Fruit fly (Drosophila melanogaster) whole organism, embryonic: ENCODE measurements around the gene CG6733.
A peak's percentile ranks its signal among the peaks of the same experiment; 100 is the strongest.

Source experiments
- Ada2b ChIP-seq: fragments of 200-800 bp; sonication (Bioruptor generic); IDR thresholded peaks from 2 replicates; pipeline ENCODE4 v1.3.6; 2022; ENCODE audit warnings: missing biosample characterization, missing genetic modification characterization
- Asciz ChIP-seq: fragments of 200-800 bp; sonication (Bioruptor generic); optimal IDR thresholded peaks from 2 replicates; lab custom pipeline; 2017; ENCODE audit warnings: missing biosample characterization, mild to moderate bottlenecking, missing genetic modification characterization, missing genetic modification reagents
- Bdp1 ChIP-seq: fragments of 200-800 bp; sonication (Bioruptor generic); optimal IDR thresholded peaks from 3 replicates; lab custom pipeline; 2016; ENCODE audit warnings: missing biosample characterization, missing genetic modification characterization
- CG10209 ChIP-seq: fragments of 200-800 bp; sonication (Bioruptor generic); optimal IDR thresholded peaks from 3 replicates; lab custom pipeline; 2017; ENCODE audit warnings: missing biosample characterization, mild to moderate bottlenecking, missing genetic modification characterization, missing genetic modification reagents
- CG12071 ChIP-seq: fragments of 200-800 bp; sonication (Bioruptor generic); optimal IDR thresholded peaks from 3 replicates; lab custom pipeline; 2018; ENCODE audit warnings: missing biosample characterization, mild to moderate bottlenecking, missing genetic modification characterization
- CG12104 ChIP-seq: fragments of 200-800 bp; sonication (Bioruptor generic); optimal IDR thresholded peaks from 3 replicates; lab custom pipeline; 2016; ENCODE audit warnings: missing biosample characterization, missing genetic modification characterization
- CG12659 ChIP-seq: fragments of 200-800 bp; sonication (Bioruptor generic); optimal IDR thresholded peaks from 3 replicates; lab custom pipeline; 2017; ENCODE audit warnings: mild to moderate bottlenecking, missing biosample characterization, missing genetic modification reagents, missing genetic modification characterization
- CG15269 ChIP-seq: fragments of 200-800 bp; sonication (Bioruptor generic); optimal IDR thresholded peaks from 2 replicates; lab custom pipeline; 2018; ENCODE audit warnings: missing biosample characterization, mild to moderate bottlenecking, missing genetic modification characterization, moderate library complexity
- CG17328 ChIP-seq: fragments of 200-800 bp; sonication (Bioruptor generic); IDR thresholded peaks from 2 replicates; pipeline ENCODE4 v1.3.6; 2022; ENCODE audit warnings: missing biosample characterization, missing genetic modification characterization
- CG31441 ChIP-seq: fragments of 200-800 bp; sonication (Bioruptor generic); IDR thresholded peaks from 2 replicates; pipeline ENCODE4 v1.3.6; 2022; ENCODE audit warnings: missing biosample characterization, missing genetic modification characterization
- CG32767 ChIP-seq: fragments of 200-800 bp; sonication (Bioruptor generic); IDR thresholded peaks from 2 replicates; pipeline ENCODE4 v1.3.6; 2022; ENCODE audit warnings: missing biosample characterization, missing genetic modification characterization
- CG34224 ChIP-seq: fragments of 200-800 bp; sonication (Bioruptor generic); IDR thresholded peaks from 3 replicates; pipeline ENCODE4 v1.3.6; 2022; ENCODE audit warnings: missing biosample characterization, missing genetic modification characterization; ENCODE audit not compliant: partially characterized antibody
- CG4617 ChIP-seq: fragments of 200-800 bp; sonication (Bioruptor generic); optimal IDR thresholded peaks from 3 replicates; lab custom pipeline; 2016; ENCODE audit warnings: missing biosample characterization, missing genetic modification characterization, borderline replicate concordance
- CG6272 ChIP-seq: fragments of 200-800 bp; sonication (Bioruptor generic); IDR thresholded peaks from 2 replicates; pipeline ENCODE4 v1.3.6; 2022; ENCODE audit warnings: missing biosample characterization, missing genetic modification characterization
- CG6683 ChIP-seq: fragments of 200-800 bp; sonication (Bioruptor generic); optimal IDR thresholded peaks from 2 replicates; lab custom pipeline; 2017; ENCODE audit warnings: missing biosample characterization, mild to moderate bottlenecking, missing genetic modification characterization, missing genetic modification reagents
- CG6689 ChIP-seq: fragments of 200-800 bp; sonication (Bioruptor generic); IDR thresholded peaks from 2 replicates; pipeline ENCODE4 v1.3.6; 2022; ENCODE audit warnings: missing biosample characterization, missing genetic modification characterization
- CG8388 ChIP-seq: fragments of 200-800 bp; sonication (Bioruptor generic); optimal IDR thresholded peaks from 2 replicates; lab custom pipeline; 2019; ENCODE audit warnings: missing biosample characterization, mild to moderate bottlenecking, missing genetic modification characterization, moderate library complexity
- CG8924 ChIP-seq: fragments of 200-800 bp; optimal IDR thresholded peaks from 3 replicates; lab custom pipeline; 2019; ENCODE audit warnings: missing biosample characterization, mild to moderate bottlenecking, missing genetic modification characterization, moderate library complexity
- CG9437 ChIP-seq: fragments of 200-800 bp; sonication (Bioruptor generic); optimal IDR thresholded peaks from 2 replicates; lab custom pipeline; 2018; ENCODE audit warnings: missing biosample characterization, mild to moderate bottlenecking, missing genetic modification characterization
- Dek ChIP-seq: fragments of 200-800 bp; sonication (Bioruptor generic); optimal IDR thresholded peaks from 3 replicates; lab custom pipeline; 2019; ENCODE audit warnings: missing biosample characterization, mild to moderate bottlenecking, missing genetic modification characterization, moderate library complexity
- E2f2 ChIP-seq: fragments of 200-800 bp; sonication (Bioruptor generic); IDR thresholded peaks from 2 replicates; pipeline ENCODE4 v1.3.6; 2022; ENCODE audit warnings: missing biosample characterization, missing genetic modification characterization
- Fer3 ChIP-seq: fragments of 200-800 bp; sonication (Bioruptor generic); optimal IDR thresholded peaks from 2 replicates; lab custom pipeline; 2018; ENCODE audit warnings: missing biosample characterization, mild to moderate bottlenecking, missing genetic modification characterization, moderate library complexity
- HLHmδ ChIP-seq: fragments of 200-800 bp; sonication (Bioruptor generic); optimal IDR thresholded peaks from 2 replicates; lab custom pipeline; 2018; ENCODE audit warnings: missing biosample characterization, mild to moderate bottlenecking, missing genetic modification characterization, moderate library complexity
- HmgZ ChIP-seq: fragments of 200-800 bp; sonication (Bioruptor generic); optimal IDR thresholded peaks from 2 replicates; lab custom pipeline; 2018; ENCODE audit warnings: missing biosample characterization, mild to moderate bottlenecking, missing genetic modification characterization
- MBD-R2 ChIP-seq: fragments of 200-800 bp; sonication (Bioruptor generic); IDR thresholded peaks from 2 replicates; pipeline ENCODE4 v1.3.6; 2022; ENCODE audit warnings: missing biosample characterization, missing genetic modification characterization
- MESR4 ChIP-seq: fragments of 200-800 bp; sonication (Bioruptor generic); optimal IDR thresholded peaks from 2 replicates; lab custom pipeline; 2018; ENCODE audit warnings: missing biosample characterization, mild to moderate bottlenecking, missing genetic modification characterization, moderate library complexity
- Max ChIP-seq: fragments of 200-800 bp; sonication (Bioruptor generic); optimal IDR thresholded peaks from 2 replicates; lab custom pipeline; 2016; ENCODE audit warnings: missing biosample characterization, mild to moderate bottlenecking, missing genetic modification characterization
- Med ChIP-seq: fragments of 200-800 bp; sonication (Bioruptor generic); peaks from one replicate; lab custom pipeline; 2016; ENCODE audit warnings: missing biosample characterization, missing genetic modification characterization, mild to moderate bottlenecking, inconsistent platforms, moderate library complexity
- Pdp1 ChIP-seq, 2 experiments: fragments of 200-800 bp; sonication (Bioruptor generic); optimal IDR thresholded peaks; 3 replicates each; lab custom pipeline; 2016; ENCODE audit warnings: missing biosample characterization in 2 of 2, missing genetic modification characterization in 2 of 2, mild to moderate bottlenecking in 1 of 2, moderate library complexity in 1 of 2
- Rx ChIP-seq: fragments of 200-800 bp; sonication (Bioruptor generic); IDR thresholded peaks from 2 replicates; pipeline ENCODE4 v1.3.6; 2022; ENCODE audit warnings: missing biosample characterization, missing genetic modification characterization
- Side ChIP-seq: fragments of 200-800 bp; sonication (Bioruptor generic); optimal IDR thresholded peaks from 2 replicates; lab custom pipeline; 2016; ENCODE audit warnings: missing biosample characterization, missing genetic modification characterization
- az2 ChIP-seq: fragments of 200-800 bp; sonication (Bioruptor generic); optimal IDR thresholded peaks from 3 replicates; lab custom pipeline; 2016; ENCODE audit warnings: missing biosample characterization, missing genetic modification characterization
- cato ChIP-seq: fragments of 200-800 bp; sonication (Bioruptor generic); optimal IDR thresholded peaks from 2 replicates; lab custom pipeline; 2016; ENCODE audit warnings: missing biosample characterization, missing genetic modification characterization, borderline replicate concordance
- croc ChIP-seq: fragments of 200-800 bp; sonication (Bioruptor generic); conservative IDR thresholded peaks from 3 replicates; pipeline ENCODE4 v1.3.6; 2022; ENCODE audit warnings: missing biosample characterization, missing genetic modification characterization
- dm ChIP-seq: fragments of 200-800 bp; sonication (Bioruptor generic); optimal IDR thresholded peaks from 3 replicates; lab custom pipeline; 2016; ENCODE audit warnings: missing biosample characterization, missing genetic modification characterization
- dpn ChIP-seq, 2 experiments: fragments of 200-800 bp; sonication (Bioruptor generic); optimal IDR thresholded peaks; 3 replicates each; lab custom pipeline; 2016; ENCODE audit warnings: missing biosample characterization in 2 of 2, missing genetic modification characterization in 2 of 2
- gem ChIP-seq: fragments of 200-800 bp; sonication (Bioruptor generic); optimal IDR thresholded peaks from 2 replicates; lab custom pipeline; 2019; ENCODE audit warnings: missing biosample characterization, mild to moderate bottlenecking, missing genetic modification characterization, moderate library complexity
- hbn ChIP-seq: fragments of 200-800 bp; sonication (Bioruptor generic); IDR thresholded peaks from 2 replicates; pipeline ENCODE4 v1.3.6; 2022; ENCODE audit warnings: missing biosample characterization, missing genetic modification characterization; ENCODE audit not compliant: partially characterized antibody
- jumu ChIP-seq: fragments of 200-800 bp; sonication (Bioruptor generic); optimal IDR thresholded peaks from 3 replicates; lab custom pipeline; 2016; ENCODE audit warnings: missing biosample characterization, missing genetic modification characterization
- nerfin-1 ChIP-seq: fragments of 200-800 bp; sonication (Bioruptor generic); optimal IDR thresholded peaks from 3 replicates; lab custom pipeline; 2019; ENCODE audit warnings: missing biosample characterization, mild to moderate bottlenecking, missing genetic modification characterization, moderate library complexity
- nmo ChIP-seq: fragments of 200-800 bp; sonication (Bioruptor generic); optimal IDR thresholded peaks from 2 replicates; lab custom pipeline; 2018; ENCODE audit warnings: missing biosample characterization, mild to moderate bottlenecking, missing genetic modification characterization, moderate library complexity
- odd ChIP-seq: fragments of 200-800 bp; sonication (Bioruptor generic); optimal IDR thresholded peaks from 2 replicates; lab custom pipeline; 2017; ENCODE audit warnings: missing biosample characterization, mild to moderate bottlenecking, missing genetic modification characterization
- pzg ChIP-seq: fragments of 200-800 bp; sonication (Bioruptor generic); optimal IDR thresholded peaks from 3 replicates; lab custom pipeline; 2018; ENCODE audit warnings: missing biosample characterization, mild to moderate bottlenecking, missing genetic modification characterization, moderate library complexity
- row ChIP-seq: fragments of 200-800 bp; sonication (Bioruptor generic); IDR thresholded peaks from 3 replicates; pipeline ENCODE4 v1.3.6; 2022; ENCODE audit warnings: missing biosample characterization, missing genetic modification characterization
- sima ChIP-seq: fragments of 200-800 bp; sonication (Bioruptor generic); optimal IDR thresholded peaks from 2 replicates; lab custom pipeline; 2016; ENCODE audit warnings: missing biosample characterization, missing genetic modification characterization
- slou ChIP-seq: fragments of 200-800 bp; sonication (Bioruptor generic); optimal IDR thresholded peaks from 3 replicates; lab custom pipeline; 2016; ENCODE audit warnings: missing biosample characterization, missing genetic modification characterization
- tin ChIP-seq: fragments of 200-800 bp; sonication (Bioruptor generic); optimal IDR thresholded peaks from 3 replicates; lab custom pipeline; 2016; ENCODE audit warnings: missing biosample characterization, missing genetic modification characterization
- toy ChIP-seq: fragments of 200-800 bp; sonication (Bioruptor generic); IDR thresholded peaks from 2 replicates; pipeline ENCODE4 v1.3.6; 2022; ENCODE audit warnings: missing biosample characterization, missing genetic modification characterization
- zfh1 ChIP-seq: fragments of 200-800 bp; sonication (Bioruptor generic); IDR thresholded peaks from 3 replicates; pipeline ENCODE4 v1.3.6; 2022; ENCODE audit warnings: missing biosample characterization, missing genetic modification characterization

Gene CG6733

dm6 chr3R:23126241-23127022 is 28.9 kb downstream of the CG6733 start, which contains the start of gene CG31365:
Gene CG31365 (minus strand): TSS chr3R:23126422.
- TF ChIP-seq dpn (GFP tag; optimal IDR thresholded peaks at IDR 0.05; lab: Kevin White, UChicago) (no peak), Pdp1 (GFP tag; optimal IDR thresholded peaks at IDR 0.05; lab: Kevin White, UChicago) (peak in 1 of 2 experiments; percentile 11), tin (GFP tag; lab: Kevin White, UChicago) (no peak), CG6272 (no peak), CG12071 (GFP tag; lab: Kevin White, UChicago) (no peak), CG9437 (GFP tag; lab: Kevin White, UChicago) (peak; percentile 68), Dek (tag; lab: Kevin White, UChicago) (no peak), Ada2b (GFP tag; lab: Robert Waterston, UW) (no peak), CG12104 (GFP tag; lab: Kevin White, UChicago) (no peak), MESR4 (GFP tag; lab: Kevin White, UChicago) (peak; percentile 90), CG10209 (GFP tag; lab: Kevin White, UChicago) (no peak), row (GFP tag; lab: Robert Waterston, UW) (peak; percentile 44; the same call in 2 of the 3 replicates), CG34224 (peak; percentile 41; the same call in 1 of the 3 replicates), CG6689 (GFP tag; lab: Robert Waterston, UW) (no peak), Rx (GFP tag; lab: Robert Waterston, UW) (no peak), E2f2 (GFP tag; lab: Robert Waterston, UW) (peak; percentile 46), CG4617 (GFP tag; lab: Kevin White, UChicago) (peak; percentile 75), slou (GFP tag; lab: Kevin White, UChicago) (no peak), sima (no peak), MBD-R2 (GFP tag; lab: Robert Waterston, UW) (peak; percentile 67), croc (GFP tag; lab: Robert Waterston, UW) (no peak), CG15269 (tag; lab: Kevin White, UChicago) (no peak), dm (GFP tag; lab: Kevin White, UChicago) (no peak), Asciz (GFP tag; lab: Kevin White, UChicago) (no peak), CG17328 (GFP tag; lab: Robert Waterston, UW) (no peak), zfh1 (GFP tag; lab: Robert Waterston, UW) (0 out of 3 replicates have a peak, but pooled peaks have one; percentile 4), Max (GFP tag; lab: Kevin White, UChicago) (no peak), odd (GFP tag; lab: Kevin White, UChicago) (no peak), nerfin-1 (peak; percentile 18), Bdp1 (GFP tag; lab: Kevin White, UChicago) (no peak), CG32767 (GFP tag; lab: Robert Waterston, UW) (no peak), CG8388 (GFP tag; lab: Kevin White, UChicago) (peak; percentile 33), pzg (GFP tag; lab: Kevin White, UChicago) (peak; percentile 30), HLHmδ (GFP tag; lab: Kevin White, UChicago) (no peak), toy (no peak), CG8924 (peak; percentile 13), CG31441 (GFP tag; lab: Robert Waterston, UW) (no peak), jumu (GFP tag; lab: Kevin White, UChicago) (no peak), HmgZ (tag; lab: Kevin White, UChicago) (peak; percentile 31), gem (tag; lab: Kevin White, UChicago) (no peak), hbn (peak; percentile 41), nmo (peak; percentile 8), Med (GFP tag; lab: Kevin White, UChicago) (peak; percentile 73), cato (no peak), Side (GFP tag; lab: Kevin White, UChicago) (no peak), CG6683 (GFP tag; lab: Kevin White, UChicago) (no peak), CG12659 (GFP tag; lab: Kevin White, UChicago) (peak; percentile 41), az2 (GFP tag; lab: Kevin White, UChicago) (no peak), Fer3 (tag; lab: Kevin White, UChicago) (no peak)
